Worm (Caenorhabditis elegans): Measurements from ENCODE around the gene C56G2.15.

DNA sequence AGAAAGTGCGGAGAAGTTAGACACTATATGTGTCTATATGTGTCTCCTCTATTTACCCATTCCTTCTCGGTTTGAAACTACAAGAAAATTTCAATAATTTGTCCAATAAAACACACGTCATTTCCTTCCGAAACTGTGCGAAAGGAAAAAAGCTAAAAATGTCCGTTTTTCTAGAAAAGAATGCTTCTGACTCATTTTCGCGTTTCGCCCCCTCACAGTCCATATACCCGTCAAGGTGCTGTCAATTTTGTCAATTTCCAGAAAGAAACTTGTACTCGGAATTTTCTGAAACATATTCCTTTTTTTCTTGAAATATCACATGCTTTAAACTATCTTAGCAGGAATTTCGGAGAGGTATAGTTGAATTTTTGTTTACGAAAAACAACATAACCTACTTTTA, 35.1 kb upstream of the C56G2.15 start:
- TF ChIP-seq ztf-11 (tag; optimal IDR thresholded peaks at IDR 0.05), result no peak
- TF ChIP-seq nhr-2 (tag; optimal IDR thresholded peaks at IDR 0.05), result no peak
- no peak for TF ChIP-seq unc-39 (tag; optimal IDR thresholded peaks at IDR 0.05)
- TF ChIP-seq unc-62 (GFP tag; optimal IDR thresholded peaks at IDR 0.05), result no peak
- no peak for TF ChIP-seq mep-1 (tag; optimal IDR thresholded peaks at IDR 0.05)
- TF ChIP-seq zip-8 (tag; optimal IDR thresholded peaks at IDR 0.05), result no peak
- no peak for TF ChIP-seq pha-4 (tag; optimal IDR thresholded peaks at IDR 0.05)
- no peak for TF ChIP-seq lsy-2 (tag; optimal IDR thresholded peaks at IDR 0.05)
- no peak for TF ChIP-seq elt-1 (tag; optimal IDR thresholded peaks at IDR 0.05; ENCODE audit: borderline replicate concordance, insufficient read depth)
- no peak for TF ChIP-seq nhr-237 (tag; optimal IDR thresholded peaks at IDR 0.05)
- TF ChIP-seq nhr-12 (tag; optimal IDR thresholded peaks at IDR 0.05), result no peak
